Fruit fly (Drosophila melanogaster) whole organism, adult: ENCODE results near the gene alphaKap4.

ENCODE experiments used
- CG11617 ChIP-seq: fragments of 200-800 bp; sonication (Bioruptor generic); optimal IDR thresholded peaks from 2 replicates; lab custom pipeline; 2017; ENCODE audit warnings: mild to moderate bottlenecking, missing biosample characterization, missing genetic modification reagents, missing genetic modification characterization
- CG12768 ChIP-seq: fragments of 200-800 bp; sonication (Bioruptor generic); optimal IDR thresholded peaks from 2 replicates; lab custom pipeline; 2017; ENCODE audit warnings: missing biosample characterization, missing genetic modification characterization, mild to moderate bottlenecking, moderate library complexity, missing genetic modification reagents
- CG14711 ChIP-seq: fragments of 200-800 bp; sonication (Bioruptor generic); optimal IDR thresholded peaks from 2 replicates; lab custom pipeline; 2018; ENCODE audit warnings: missing biosample characterization, mild to moderate bottlenecking, missing genetic modification characterization, moderate library complexity
- CG1620 ChIP-seq: fragments of 200-800 bp; sonication (Bioruptor generic); optimal IDR thresholded peaks from 2 replicates; lab custom pipeline; 2016; ENCODE audit warnings: missing biosample characterization, missing genetic modification characterization
- CG33017 ChIP-seq: fragments of 200-800 bp; sonication (Bioruptor generic); optimal IDR thresholded peaks from 2 replicates; lab custom pipeline; 2018; ENCODE audit warnings: missing biosample characterization, mild to moderate bottlenecking, missing genetic modification characterization, moderate library complexity
- CG5204 ChIP-seq: fragments of 200-800 bp; sonication (Bioruptor generic); optimal IDR thresholded peaks from 2 replicates; lab custom pipeline; 2016; ENCODE audit warnings: missing biosample characterization, missing genetic modification characterization
- CG7045 ChIP-seq: fragments of 200-800 bp; sonication (Bioruptor generic); optimal IDR thresholded peaks from 2 replicates; lab custom pipeline; 2017; ENCODE audit warnings: missing biosample characterization, mild to moderate bottlenecking, missing genetic modification characterization
- CG7101 ChIP-seq: fragments of 200-800 bp; sonication (Bioruptor generic); optimal IDR thresholded peaks from 2 replicates; lab custom pipeline; 2018; ENCODE audit warnings: missing biosample characterization, mild to moderate bottlenecking, missing genetic modification characterization, moderate library complexity
- Clk ChIP-seq: fragments of 200-800 bp; sonication (Bioruptor generic); optimal IDR thresholded peaks from 2 replicates; lab custom pipeline; 2017; ENCODE audit warnings: missing biosample characterization, missing genetic modification characterization
- Crg-1 ChIP-seq: fragments of 200-800 bp; sonication (Bioruptor generic); optimal IDR thresholded peaks from 2 replicates; lab custom pipeline; 2016; ENCODE audit warnings: missing biosample characterization, missing genetic modification characterization
- Hr96 ChIP-seq: fragments of 200-800 bp; sonication (Bioruptor generic); optimal IDR thresholded peaks from 2 replicates; lab custom pipeline; 2016; ENCODE audit warnings: missing biosample characterization, missing genetic modification characterization
- Mnt ChIP-seq: fragments of 200-800 bp; sonication (Bioruptor generic); optimal IDR thresholded peaks from 2 replicates; lab custom pipeline; 2016; ENCODE audit warnings: missing biosample characterization, mild to moderate bottlenecking, missing genetic modification characterization
- bab1 ChIP-seq: fragments of 200-800 bp; sonication (Bioruptor generic); optimal IDR thresholded peaks from 3 replicates; lab custom pipeline; 2019; ENCODE audit warnings: missing biosample characterization, mild to moderate bottlenecking, missing genetic modification characterization, moderate library complexity
- cic ChIP-seq: fragments of 200-800 bp; sonication (Bioruptor generic); optimal IDR thresholded peaks from 2 replicates; lab custom pipeline; 2017; ENCODE audit warnings: missing biosample characterization, mild to moderate bottlenecking, missing genetic modification characterization, moderate library complexity
- cnc ChIP-seq, 2 experiments: fragments of >200 bp; optimal IDR thresholded peaks; 2 replicates each; lab custom pipeline; 2017
- kay ChIP-seq: fragments of 200-800 bp; sonication (Bioruptor generic); peaks from one replicate; lab custom pipeline; 2016; ENCODE audit warnings: missing biosample characterization, missing genetic modification characterization, borderline replicate concordance
- ovo ChIP-seq: fragments of 200-800 bp; sonication (Bioruptor generic); optimal IDR thresholded peaks from 2 replicates; lab custom pipeline; 2016; ENCODE audit warnings: missing biosample characterization, missing genetic modification characterization
- pad ChIP-seq: fragments of 200-800 bp; sonication (Bioruptor generic); optimal IDR thresholded peaks from 3 replicates; lab custom pipeline; 2017; ENCODE audit warnings: missing biosample characterization, missing genetic modification characterization, mild to moderate bottlenecking, moderate library complexity, missing genetic modification reagents
- tj ChIP-seq: fragments of 200-800 bp; sonication (Bioruptor generic); optimal IDR thresholded peaks from 3 replicates; lab custom pipeline; 2017; ENCODE audit warnings: missing biosample characterization, mild to moderate bottlenecking, missing genetic modification characterization, moderate library complexity
- toe ChIP-seq: fragments of 200-800 bp; sonication (Bioruptor generic); optimal IDR thresholded peaks from 2 replicates; lab custom pipeline; 2016; ENCODE audit warnings: missing biosample characterization, missing genetic modification characterization

Gene alphaKap4

dm6 chr3L:5999888-6000287 is 10.9 kb downstream of the alphaKap4 start:
- TF ChIP-seq CG7101 (tag; lab: Kevin White, UChicago) (no peak), pad (GFP tag; lab: Kevin White, UChicago) (no peak), tj (no peak)

- TF ChIP-seq CG1620 (GFP tag; lab: Kevin White, UChicago) (no peak), CG12768 (GFP tag; lab: Kevin White, UChicago) (no peak), CG7101 (tag; lab: Kevin White, UChicago) (no peak), CG7045 (no peak), cnc (optimal IDR thresholded peaks at IDR 0.05; lab: Kevin White, UChicago) (no peak), Crg-1 (no peak), CG11617 (GFP tag; lab: Kevin White, UChicago) (no peak), CG5204 (GFP tag; lab: Kevin White, UChicago) (no peak), CG33017 (tag; lab: Kevin White, UChicago) (no peak), tj (no peak), cic (GFP tag; lab: Kevin White, UChicago) (no peak), toe (no peak), bab1 (no peak), ovo (GFP tag; lab: Kevin White, UChicago) (no peak), kay (GFP tag; lab: Kevin White, UChicago) (no peak), CG14711 (tag; lab: Kevin White, UChicago) (no peak), Hr96 (GFP tag; lab: Kevin White, UChicago) (no peak), Clk (no peak), Mnt (no peak), pad (GFP tag; lab: Kevin White, UChicago) (no peak)
Measured at dm6 chr3L:5996936-5997335, 13.9 kb downstream of the alphaKap4 start, which contains the start of gene PVRAP. PVRAP (plus strand) TSS chr3L:5997208.

dm6 chr3L:5996520-5996919 is 14.3 kb downstream of the alphaKap4 start:
- TF ChIP-seq CG1620 (GFP tag; lab: Kevin White, UChicago) (no peak), CG5204 (GFP tag; lab: Kevin White, UChicago) (no peak), CG7101 (tag; lab: Kevin White, UChicago) (no peak), Mnt (no peak), toe (no peak), cnc (optimal IDR thresholded peaks at IDR 0.05; lab: Kevin White, UChicago) (no peak), CG7045 (no peak)

- TF ChIP-seq CG12768 (GFP tag; lab: Kevin White, UChicago), result no peak
- TF ChIP-seq CG1620 (GFP tag; lab: Kevin White, UChicago), result no peak
- TF ChIP-seq CG5204 (GFP tag; lab: Kevin White, UChicago), result no peak
- TF ChIP-seq Hr96 (GFP tag; lab: Kevin White, UChicago), result no peak
- no peak for TF ChIP-seq kay (GFP tag; lab: Kevin White, UChicago)
- TF ChIP-seq cnc (optimal IDR thresholded peaks at IDR 0.05; lab: Kevin White, UChicago), result no peak
- no peak for TF ChIP-seq pad (GFP tag; lab: Kevin White, UChicago)
- TF ChIP-seq CG33017 (tag; lab: Kevin White, UChicago), result no peak
- TF ChIP-seq ovo (GFP tag; lab: Kevin White, UChicago), result no peak
Measured at dm6 chr3L:5993701-5994499, 16.9 kb downstream of the alphaKap4 start.

- TF ChIP-seq Clk, result no peak
- TF ChIP-seq Mnt, result no peak
- no peak for TF ChIP-seq ovo (GFP tag; lab: Kevin White, UChicago)
- no peak for TF ChIP-seq CG12768 (GFP tag; lab: Kevin White, UChicago)
- TF ChIP-seq kay (GFP tag; lab: Kevin White, UChicago), result no peak
- no peak for TF ChIP-seq Crg-1
- no peak for TF ChIP-seq cnc (optimal IDR thresholded peaks at IDR 0.05; lab: Kevin White, UChicago)
- no peak for TF ChIP-seq CG5204 (GFP tag; lab: Kevin White, UChicago)
- no peak for TF ChIP-seq bab1
Measured at dm6 chr3L:5992916-5993315, 17.9 kb downstream of the alphaKap4 start.

dm6 chr3L:5992249-5992648 is 18.6 kb downstream of the alphaKap4 start:
- no peak for TF ChIP-seq CG1620 (GFP tag; lab: Kevin White, UChicago)
- no peak for TF ChIP-seq Mnt
- TF ChIP-seq toe, result no peak
- no peak for TF ChIP-seq CG7101 (tag; lab: Kevin White, UChicago)
- no peak for TF ChIP-seq tj
- TF ChIP-seq cic (GFP tag; lab: Kevin White, UChicago), result no peak
- TF ChIP-seq CG11617 (GFP tag; lab: Kevin White, UChicago), result no peak
- no peak for TF ChIP-seq CG12768 (GFP tag; lab: Kevin White, UChicago)
- no peak for TF ChIP-seq bab1
- no peak for TF ChIP-seq Crg-1
- TF ChIP-seq Hr96 (GFP tag; lab: Kevin White, UChicago), result no peak
- no peak for TF ChIP-seq Clk
- TF ChIP-seq CG33017 (tag; lab: Kevin White, UChicago), result no peak
